Fruit fly (Drosophila melanogaster) whole organism, embryonic: ENCODE measurements around the gene CG15764.

Source experiments
- Adf1 ChIP-seq: fragments of 200-800 bp; sonication (Bioruptor generic); IDR thresholded peaks from 2 replicates; pipeline ENCODE4 v1.3.6; 2022; ENCODE audit warnings: missing biosample characterization, missing genetic modification characterization
- B-H2 ChIP-seq: fragments of 200-800 bp; sonication (Bioruptor generic); optimal IDR thresholded peaks from 2 replicates; lab custom pipeline; 2018; ENCODE audit warnings: missing biosample characterization, mild to moderate bottlenecking, missing genetic modification characterization
- CG10431 ChIP-seq: fragments of 200-800 bp; sonication (Bioruptor generic); optimal IDR thresholded peaks from 3 replicates; lab custom pipeline; 2018; ENCODE audit warnings: missing biosample characterization, mild to moderate bottlenecking, missing genetic modification characterization
- CG10462 ChIP-seq: fragments of 200-800 bp; sonication (Bioruptor generic); optimal IDR thresholded peaks from 2 replicates; lab custom pipeline; 2016; ENCODE audit warnings: missing biosample characterization, missing genetic modification characterization
- CG12104 ChIP-seq: fragments of 200-800 bp; sonication (Bioruptor generic); optimal IDR thresholded peaks from 3 replicates; lab custom pipeline; 2016; ENCODE audit warnings: missing biosample characterization, missing genetic modification characterization
- CG1233 ChIP-seq: fragments of 200-800 bp; sonication (Bioruptor generic); optimal IDR thresholded peaks from 4 replicates; lab custom pipeline; 2018; ENCODE audit warnings: missing biosample characterization, mild to moderate bottlenecking, missing genetic modification characterization
- CG13624 ChIP-seq: fragments of 200-800 bp; sonication (Bioruptor generic); optimal IDR thresholded peaks from 2 replicates; lab custom pipeline; 2016; ENCODE audit warnings: missing biosample characterization, missing genetic modification characterization
- CG15073 ChIP-seq: fragments of 200-800 bp; sonication (Bioruptor generic); optimal IDR thresholded peaks from 2 replicates; lab custom pipeline; 2016; ENCODE audit warnings: missing biosample characterization, missing genetic modification characterization
- CG1832 ChIP-seq: fragments of 200-800 bp; sonication (Bioruptor generic); optimal IDR thresholded peaks from 2 replicates; lab custom pipeline; 2017; ENCODE audit warnings: missing biosample characterization, mild to moderate bottlenecking, missing genetic modification characterization, inconsistent platforms
- CG2199 ChIP-seq: fragments of 200-800 bp; sonication (Bioruptor generic); IDR thresholded peaks from 3 replicates; pipeline ENCODE4 v1.3.6; 2022; ENCODE audit warnings: missing biosample characterization, missing genetic modification characterization
- CG2202 ChIP-seq: fragments of 200-800 bp; sonication (Bioruptor generic); optimal IDR thresholded peaks from 2 replicates; lab custom pipeline; 2018; ENCODE audit warnings: missing biosample characterization, mild to moderate bottlenecking, missing genetic modification characterization
- CG3065 ChIP-seq: fragments of 200-800 bp; sonication (Bioruptor generic); optimal IDR thresholded peaks from 2 replicates; lab custom pipeline; 2016; ENCODE audit warnings: missing biosample characterization, missing genetic modification characterization
- CG34224 ChIP-seq: fragments of 200-800 bp; sonication (Bioruptor generic); IDR thresholded peaks from 3 replicates; pipeline ENCODE4 v1.3.6; 2022; ENCODE audit warnings: missing biosample characterization, missing genetic modification characterization; ENCODE audit not compliant: partially characterized antibody
- CG3726 ChIP-seq: fragments of 200-800 bp; sonication (Bioruptor generic); IDR thresholded peaks from 3 replicates; pipeline ENCODE4, ENCODE4 v1.3.6; 2022; ENCODE audit warnings: missing biosample characterization, missing genetic modification characterization
- CG4360 ChIP-seq: fragments of 200-800 bp; sonication (Bioruptor generic); IDR thresholded peaks from 2 replicates; pipeline ENCODE4 v1.3.6; 2022; ENCODE audit warnings: missing biosample characterization, missing genetic modification characterization
- CG7839 ChIP-seq: fragments of 200-800 bp; sonication (Bioruptor generic); optimal IDR thresholded peaks from 3 replicates; lab custom pipeline; 2018; ENCODE audit warnings: missing biosample characterization, mild to moderate bottlenecking, missing genetic modification characterization, moderate library complexity
- CG9437 ChIP-seq: fragments of 200-800 bp; sonication (Bioruptor generic); optimal IDR thresholded peaks from 2 replicates; lab custom pipeline; 2018; ENCODE audit warnings: missing biosample characterization, mild to moderate bottlenecking, missing genetic modification characterization
- CHES-1-like ChIP-seq: fragments of 200-800 bp; sonication (Bioruptor generic); optimal IDR thresholded peaks from 2 replicates; lab custom pipeline; 2016; ENCODE audit warnings: missing biosample characterization, missing genetic modification characterization
- CrebB ChIP-seq: fragments of 200-800 bp; sonication (Bioruptor generic); optimal IDR thresholded peaks from 3 replicates; lab custom pipeline; 2018; ENCODE audit warnings: missing biosample characterization, mild to moderate bottlenecking, missing genetic modification characterization
- Dip3 ChIP-seq: fragments of 200-800 bp; sonication (Bioruptor generic); optimal IDR thresholded peaks from 3 replicates; lab custom pipeline; 2016; ENCODE audit warnings: missing biosample characterization, missing genetic modification characterization
- E2f1 ChIP-seq: fragments of 200-800 bp; sonication (Bioruptor generic); IDR thresholded peaks from 2 replicates; pipeline ENCODE4 v1.3.6; 2022; ENCODE audit warnings: missing biosample characterization, missing genetic modification characterization
- Fer3 ChIP-seq: fragments of 200-800 bp; sonication (Bioruptor generic); optimal IDR thresholded peaks from 2 replicates; lab custom pipeline; 2018; ENCODE audit warnings: missing biosample characterization, mild to moderate bottlenecking, missing genetic modification characterization, moderate library complexity
- HLHmδ ChIP-seq: fragments of 200-800 bp; sonication (Bioruptor generic); optimal IDR thresholded peaks from 2 replicates; lab custom pipeline; 2018; ENCODE audit warnings: missing biosample characterization, mild to moderate bottlenecking, missing genetic modification characterization, moderate library complexity
- HmgZ ChIP-seq: fragments of 200-800 bp; sonication (Bioruptor generic); optimal IDR thresholded peaks from 2 replicates; lab custom pipeline; 2018; ENCODE audit warnings: missing biosample characterization, mild to moderate bottlenecking, missing genetic modification characterization
- Hmr ChIP-seq: fragments of 200-800 bp; sonication (Bioruptor generic); optimal IDR thresholded peaks from 3 replicates; lab custom pipeline; 2017; ENCODE audit warnings: mild to moderate bottlenecking, missing biosample characterization, missing genetic modification reagents, missing genetic modification characterization
- Hr51 ChIP-seq, 2 experiments: fragments of 200-800 bp; sonication (Bioruptor generic); optimal IDR thresholded peaks; 2 replicates in 1 of 2; 3 replicates in 1 of 2; lab custom pipeline; 2016 to 2018; ENCODE audit warnings: missing biosample characterization in 2 of 2, missing genetic modification characterization in 2 of 2, mild to moderate bottlenecking in 1 of 2, moderate library complexity in 1 of 2
- Hsf ChIP-seq: fragments of 200-800 bp; sonication (Bioruptor generic); optimal IDR thresholded peaks from 3 replicates; lab custom pipeline; 2016; ENCODE audit warnings: missing biosample characterization, missing genetic modification characterization
- Lhr ChIP-seq: fragments of 200-800 bp; sonication (Bioruptor generic); optimal IDR thresholded peaks from 3 replicates; lab custom pipeline; 2017; ENCODE audit warnings: mild to moderate bottlenecking, missing biosample characterization, missing genetic modification reagents, missing genetic modification characterization
- Nf-YA ChIP-seq: fragments of 200-800 bp; sonication (Bioruptor generic); IDR thresholded peaks from 2 replicates; pipeline ENCODE4 v1.3.6; 2022; ENCODE audit warnings: missing biosample characterization, missing genetic modification characterization
- PHDP ChIP-seq: fragments of 200-800 bp; sonication (Bioruptor generic); optimal IDR thresholded peaks from 3 replicates; lab custom pipeline; 2018; ENCODE audit warnings: missing biosample characterization, mild to moderate bottlenecking, missing genetic modification characterization, moderate library complexity
- bigmax ChIP-seq: fragments of 200-800 bp; sonication (Bioruptor generic); optimal IDR thresholded peaks from 2 replicates; lab custom pipeline; 2018; ENCODE audit warnings: missing biosample characterization, mild to moderate bottlenecking, missing genetic modification characterization
- dmrt99B ChIP-seq: fragments of 200-800 bp; sonication (Bioruptor generic); optimal IDR thresholded peaks from 2 replicates; lab custom pipeline; 2018; ENCODE audit warnings: missing biosample characterization, mild to moderate bottlenecking, missing genetic modification characterization, moderate library complexity
- esg ChIP-seq: fragments of 200-800 bp; sonication (Bioruptor generic); conservative IDR thresholded peaks from 2 replicates; pipeline ENCODE4 v1.3.6; 2022; ENCODE audit warnings: missing biosample characterization, missing genetic modification characterization
- fd96Cb ChIP-seq: fragments of 200-800 bp; sonication (Bioruptor generic); optimal IDR thresholded peaks from 2 replicates; lab custom pipeline; 2018; ENCODE audit warnings: missing biosample characterization, mild to moderate bottlenecking, missing genetic modification characterization, moderate library complexity
- gro ChIP-seq: fragments of 200-800 bp; sonication (Bioruptor generic); optimal IDR thresholded peaks from 2 replicates; lab custom pipeline; 2016; ENCODE audit warnings: missing biosample characterization, missing genetic modification characterization
- gt ChIP-seq: fragments of 200-800 bp; sonication (Bioruptor generic); IDR thresholded peaks from 2 replicates; pipeline ENCODE4 v1.3.6; 2022; ENCODE audit warnings: missing biosample characterization, missing genetic modification characterization
- maf-S ChIP-seq: fragments of 200-800 bp; sonication (Bioruptor generic); optimal IDR thresholded peaks from 2 replicates; lab custom pipeline; 2016; ENCODE audit warnings: missing biosample characterization, missing genetic modification characterization
- mirr ChIP-seq: fragments of 200-800 bp; sonication (Bioruptor generic); optimal IDR thresholded peaks from 3 replicates; lab custom pipeline; 2018; ENCODE audit warnings: missing biosample characterization, mild to moderate bottlenecking, missing genetic modification characterization
- phol ChIP-seq: fragments of 200-800 bp; sonication (Bioruptor generic); optimal IDR thresholded peaks from 3 replicates; lab custom pipeline; 2018; ENCODE audit warnings: missing biosample characterization, mild to moderate bottlenecking, missing genetic modification characterization, moderate library complexity
- prd ChIP-seq, 3 experiments: fragments of >200 bp in 2 of 3; fragments of 200-800 bp in 1 of 3; sonication (Bioruptor generic) in 1 of 3; optimal IDR thresholded peaks in 2 of 3; IDR thresholded peaks in 1 of 3; 2 replicates in 2 of 3; 3 replicates in 1 of 3; pipeline versions ENCODE4 v1.3.6 to Lab custom; 2017 to 2022; ENCODE audit warnings: missing biosample characterization in 1 of 3, missing genetic modification characterization in 1 of 3
- row ChIP-seq: fragments of 200-800 bp; sonication (Bioruptor generic); IDR thresholded peaks from 3 replicates; pipeline ENCODE4 v1.3.6; 2022; ENCODE audit warnings: missing biosample characterization, missing genetic modification characterization
- run ChIP-seq: fragments of 200-800 bp; sonication (Bioruptor generic); optimal IDR thresholded peaks from 3 replicates; lab custom pipeline; 2018; ENCODE audit warnings: missing biosample characterization, mild to moderate bottlenecking, missing genetic modification characterization
- sim ChIP-seq: fragments of 200-800 bp; sonication (Bioruptor generic); IDR thresholded peaks from 2 replicates; pipeline ENCODE4 v1.3.6; 2022; ENCODE audit warnings: missing biosample characterization, missing genetic modification characterization
- sisA ChIP-seq: fragments of 200-800 bp; sonication (Bioruptor generic); IDR thresholded peaks from 2 replicates; pipeline ENCODE4 v1.3.6; 2022; ENCODE audit warnings: missing biosample characterization, missing genetic modification characterization
- toy ChIP-seq: fragments of 200-800 bp; sonication (Bioruptor generic); IDR thresholded peaks from 2 replicates; pipeline ENCODE4 v1.3.6; 2022; ENCODE audit warnings: missing biosample characterization, missing genetic modification characterization
- unpg ChIP-seq: fragments of 200-800 bp; sonication (Bioruptor generic); optimal IDR thresholded peaks from 3 replicates; lab custom pipeline; 2018; ENCODE audit warnings: missing biosample characterization, mild to moderate bottlenecking, missing genetic modification characterization, moderate library complexity
- vvl ChIP-seq: fragments of 200-800 bp; sonication (Bioruptor generic); IDR thresholded peaks from 2 replicates; pipeline ENCODE4 v1.3.6; 2022; ENCODE audit warnings: missing biosample characterization, missing genetic modification characterization
- zen ChIP-seq: fragments of 200-800 bp; sonication (Bioruptor generic); optimal IDR thresholded peaks from 3 replicates; lab custom pipeline; 2018; ENCODE audit warnings: missing biosample characterization, mild to moderate bottlenecking, missing genetic modification characterization, moderate library complexity

The CG15764 gene

DNA sequence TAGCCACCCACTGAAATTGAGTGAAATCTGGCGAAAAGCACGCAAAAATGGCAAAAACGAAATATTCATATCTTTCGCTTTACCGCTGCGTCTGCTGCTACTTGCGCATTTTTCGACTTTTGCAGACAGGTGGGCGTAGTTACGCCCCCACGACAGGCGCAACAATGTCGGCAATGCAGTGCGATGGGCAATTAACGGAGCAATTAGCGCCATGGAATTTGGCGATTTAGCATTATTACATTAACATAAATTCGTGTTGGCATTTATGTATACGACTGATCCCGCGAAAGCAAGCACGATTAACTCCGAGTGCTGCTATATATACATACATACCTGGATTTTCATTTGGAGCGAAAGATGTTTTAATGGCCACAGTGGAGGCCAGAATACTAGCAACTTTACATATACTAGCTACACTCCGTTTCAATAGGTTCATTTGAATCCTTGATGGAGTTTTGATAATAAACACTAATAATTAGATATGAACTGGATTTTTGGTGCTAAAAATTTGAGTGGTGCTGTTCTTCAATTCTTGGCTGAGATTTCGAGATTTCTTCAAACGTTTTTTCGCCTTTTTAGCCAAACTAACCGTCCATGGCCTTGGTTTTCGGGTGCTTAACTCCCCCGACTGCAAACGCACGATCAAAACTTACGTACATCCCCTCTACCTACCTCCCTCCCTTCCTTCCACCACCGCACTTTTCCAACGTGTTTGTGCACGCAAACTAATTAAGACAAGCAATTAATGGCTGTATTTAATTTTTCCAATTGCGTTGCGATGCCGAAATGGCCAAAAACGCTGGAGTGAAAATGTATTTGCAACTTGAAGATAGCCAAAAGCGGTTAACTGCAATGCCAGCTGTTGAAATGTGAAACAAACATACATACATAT lies 28.2 kb downstream of the CG15764 start (continued):
- TF ChIP-seq Nf-YA (GFP tag; lab: Robert Waterston, UW) (no peak), mirr (no peak), gt (GFP tag; lab: Robert Waterston, UW) (no peak), CG4360 (GFP tag; lab: Robert Waterston, UW) (no peak), phol (peak; percentile 34), sim (GFP tag; lab: Robert Waterston, UW) (no peak), run (tag; lab: Kevin White, UChicago) (no peak), CG2199 (GFP tag; lab: Robert Waterston, UW) (no peak), CG13624 (GFP tag; lab: Kevin White, UChicago) (no peak), HLHmδ (GFP tag; lab: Kevin White, UChicago) (no peak), Hmr (GFP tag; lab: Kevin White, UChicago) (peak; percentile 15), Adf1 (GFP tag; lab: Robert Waterston, UW) (no peak), Hr51 (GFP tag; optimal IDR thresholded peaks at IDR 0.05; lab: Kevin White, UChicago) (peak in 1 of 2 experiments; percentile 24), CG2202 (tag; lab: Kevin White, UChicago) (no peak), prd (optimal IDR thresholded peaks at IDR 0.05; lab: Kevin White, UChicago) (no peak), prd (GFP tag; IDR thresholded peaks at IDR 0.05; lab: Robert Waterston, UW) (peak; percentile 65; the same call in 2 of the 3 replicates), zen (tag; lab: Kevin White, UChicago) (peak; percentile 13), PHDP (peak; percentile 19), CG12104 (GFP tag; lab: Kevin White, UChicago) (no peak), dmrt99B (tag; lab: Kevin White, UChicago) (peak; percentile 22), HmgZ (no peak), CG9437 (no peak), sisA (GFP tag; lab: Robert Waterston, UW) (peak; percentile 52), CG3065 (GFP tag; lab: Kevin White, UChicago) (no peak), CG3726 (GFP tag; lab: Robert Waterston, UW) (0 out of 3 replicates have a peak, but pooled peaks have one; percentile 60), E2f1 (GFP tag; lab: Robert Waterston, UW) (0 out of 2 replicates have a peak, but pooled peaks have one; percentile 38), toy (GFP tag; lab: Robert Waterston, UW) (no peak), Hsf (GFP tag; lab: Kevin White, UChicago) (peak; percentile 35), esg (GFP tag; lab: Robert Waterston, UW) (no peak), unpg (GFP tag; lab: Kevin White, UChicago) (peak; percentile 22), CG10462 (GFP tag; lab: Kevin White, UChicago) (no peak), B-H2 (GFP tag; lab: Kevin White, UChicago) (no peak), maf-S (GFP tag; lab: Kevin White, UChicago) (no peak), CHES-1-like (GFP tag; lab: Kevin White, UChicago) (no peak), CG1832 (GFP tag; lab: Kevin White, UChicago) (no peak), CG15073 (GFP tag; lab: Kevin White, UChicago) (no peak), vvl (GFP tag; lab: Robert Waterston, UW) (peak; percentile 36; the same call in 1 of the 2 replicates), CG7839 (peak; percentile 35), Fer3 (tag; lab: Kevin White, UChicago) (no peak), CG1233 (no peak), bigmax (no peak), Dip3 (GFP tag; lab: Kevin White, UChicago) (no peak), Lhr (no peak), gro (GFP tag; lab: Kevin White, UChicago) (no peak), fd96Cb (peak; percentile 11), CG10431 (no peak), CrebB (tag; lab: Kevin White, UChicago) (no peak), row (GFP tag; lab: Robert Waterston, UW) (peak; percentile 33; the same call in 2 of the 3 replicates), CG34224 (GFP tag; lab: Robert Waterston, UW) (no peak)
